Worm (Caenorhabditis elegans): Measurements from ENCODE around the gene mom-1.

The mom-1 gene

DNA sequence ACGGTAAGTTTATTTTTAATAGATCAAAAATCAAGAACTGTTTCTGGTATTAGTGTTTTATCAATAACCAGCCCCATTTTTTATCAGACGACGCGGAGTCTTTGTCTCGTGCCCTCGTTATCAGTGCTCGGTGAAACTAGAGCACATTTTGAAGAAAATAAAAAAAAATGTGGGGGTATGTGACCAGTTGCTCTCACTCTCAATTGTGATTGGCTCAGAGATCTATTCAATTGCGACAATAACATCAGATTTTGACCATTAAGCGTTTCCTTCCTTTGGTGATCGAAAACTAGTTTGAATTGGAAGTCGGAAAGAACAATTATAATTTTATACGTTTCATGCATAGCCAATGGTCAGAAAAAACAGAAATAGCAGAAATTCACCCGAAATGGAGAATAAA, 36.5 kb upstream of the mom-1 start (continued):
- TF ChIP-seq unc-130 (GFP tag; optimal IDR thresholded peaks at IDR 0.05) (no peak), ceh-62 (tag; optimal IDR thresholded peaks at IDR 0.05) (no peak), ztf-11 (tag; optimal IDR thresholded peaks at IDR 0.05) (no peak), dmd-8 (GFP tag; IDR thresholded peaks at IDR 0.05) (no peak), ztf-7 (tag; optimal IDR thresholded peaks at IDR 0.05) (no peak), nhr-28 (tag; optimal IDR thresholded peaks at IDR 0.05) (peak; percentile 64), Y48G9A.11 (GFP tag; IDR thresholded peaks at IDR 0.05) (no peak), ctbp-1 (GFP tag; IDR thresholded peaks at IDR 0.05) (no peak), D1046.2 (GFP tag; IDR thresholded peaks at IDR 0.05) (no peak), nhr-41 (GFP tag; IDR thresholded peaks at IDR 0.05) (no peak), ZK337.2 (GFP tag; IDR thresholded peaks at IDR 0.05) (no peak), zip-11 (GFP tag; IDR thresholded peaks at IDR 0.05) (no peak), hmg-1.1 (GFP tag; IDR thresholded peaks at IDR 0.05) (no peak), F49E8.2 (tag; optimal IDR thresholded peaks at IDR 0.05; ENCODE audit: borderline replicate concordance) (no peak), spr-3 (GFP tag; optimal IDR thresholded peaks at IDR 0.05) (no peak), nhr-25 (tag; optimal IDR thresholded peaks at IDR 0.05; ENCODE audit: borderline replicate concordance, insufficient read depth) (no peak), lim-7 (GFP tag; IDR thresholded peaks at IDR 0.05) (no peak), lsy-2 (tag; optimal IDR thresholded peaks at IDR 0.05) (no peak), hif-1 (tag; optimal IDR thresholded peaks at IDR 0.05) (no peak), snpc-1.2 (GFP tag; IDR thresholded peaks at IDR 0.05) (no peak), ceh-28 (tag; optimal IDR thresholded peaks at IDR 0.05) (no peak), ama-1 (optimal IDR thresholded peaks at IDR 0.05) (no peak), duxl-1 (tag; optimal IDR thresholded peaks at IDR 0.05; ENCODE audit: poor library complexity) (no peak), jun-1 (tag; optimal IDR thresholded peaks at IDR 0.05) (no peak), tag-97 (GFP tag; IDR thresholded peaks at IDR 0.05) (no peak), zag-1 (tag; optimal IDR thresholded peaks at IDR 0.05) (no peak), nhr-42 (GFP tag; IDR thresholded peaks at IDR 0.05) (no peak), hlh-30 (tag; optimal IDR thresholded peaks at IDR 0.05; ENCODE audit: insufficient read depth) (peak; percentile 59), lin-15B (tag; optimal IDR thresholded peaks at IDR 0.05) (no peak), pha-4 (GFP tag; IDR thresholded peaks at IDR 0.05) (no peak), pha-4 (tag; optimal IDR thresholded peaks at IDR 0.05) (no peak), daf-16 (GFP tag; optimal IDR thresholded peaks at IDR 0.05) (no peak), daf-16 (tag; optimal IDR thresholded peaks at IDR 0.05) (peak; percentile 47), mxl-3 (GFP tag; optimal IDR thresholded peaks at IDR 0.05) (no peak), F10B5.3 (tag; optimal IDR thresholded peaks at IDR 0.05) (no peak), lin-39 (tag; optimal IDR thresholded peaks at IDR 0.05) (no peak), tra-1 (GFP tag; IDR thresholded peaks at IDR 0.05) (0 out of 2 replicates have a peak, but pooled peaks have one; percentile 35), zfp-2 (tag; optimal IDR thresholded peaks at IDR 0.05) (no peak), ces-1 (GFP tag; optimal IDR thresholded peaks at IDR 0.05) (no peak), mxl-2 (GFP tag; conservative IDR thresholded peaks at IDR 0.05) (no peak), skn-1 (tag; optimal IDR thresholded peaks at IDR 0.05) (no peak), mdl-1 (tag; optimal IDR thresholded peaks at IDR 0.05) (no peak), rbr-2 (tag; optimal IDR thresholded peaks at IDR 0.05) (no peak), sdz-12 (GFP tag; optimal IDR thresholded peaks at IDR 0.05) (no peak), R02D3.7 (tag; optimal IDR thresholded peaks at IDR 0.05) (no peak), Y75B8A.6 (GFP tag; IDR thresholded peaks at IDR 0.05) (no peak), nhr-77 (tag; optimal IDR thresholded peaks at IDR 0.05) (peak; percentile 35), unc-62 (GFP tag; optimal IDR thresholded peaks at IDR 0.05 in 1 of 2) (peak in 1 of 2 experiments; percentile 56), unc-62 (tag; optimal IDR thresholded peaks at IDR 0.05) (no peak), cey-2 (tag; optimal IDR thresholded peaks at IDR 0.05; ENCODE audit: borderline replicate concordance, insufficient read depth) (no peak), mes-2 (tag; optimal IDR thresholded peaks at IDR 0.05; ENCODE audit: poor library complexity, severe bottlenecking) (peak; percentile 40), attf-4 (tag; optimal IDR thresholded peaks at IDR 0.05) (no peak)

All from whole organism, L4 larva.